Worm (Caenorhabditis elegans) whole organism, young adult: ENCODE data around the gene chc-1.

Experiments
- B0019.2 ChIP-seq: fragments of 200-800 bp; sonication (Bioruptor generic); conservative IDR thresholded peaks from 2 replicates; pipeline ENCODE4 v1.3.6; 2022; ENCODE audit warnings: missing genetic modification reagents, missing genetic modification characterization, missing compliant biosample characterization
- B0035.1 ChIP-seq: sonication (generic microtip); optimal IDR thresholded peaks from 2 replicates; lab custom pipeline; 2016; ENCODE audit warnings: missing genetic modification characterization, mild to moderate bottlenecking, missing compliant biosample characterization, missing genotype, missing genetic modification reagents
- F57A8.1 ChIP-seq: fragments of 200-800 bp; sonication (Bioruptor generic); optimal IDR thresholded peaks from 2 replicates; lab custom pipeline; 2018; ENCODE audit warnings: mild to moderate bottlenecking, missing genetic modification characterization, moderate library complexity, missing compliant biosample characterization
- T07F8.4 ChIP-seq: sonication (generic microtip); optimal IDR thresholded peaks from 2 replicates; lab custom pipeline; 2016; ENCODE audit warnings: mild to moderate bottlenecking, missing genetic modification characterization, moderate library complexity, missing compliant biosample characterization
- Y53G8AR.9 ChIP-seq: fragments of 200-800 bp; sonication (Bioruptor generic); conservative IDR thresholded peaks from 2 replicates; pipeline ENCODE4 v1.3.6; 2022; ENCODE audit warnings: missing genetic modification reagents, missing genetic modification characterization, missing compliant biosample characterization
- Y79H2A.3 ChIP-seq: fragments of 200-800 bp; sonication (Bioruptor generic); conservative IDR thresholded peaks from 2 replicates; pipeline ENCODE4 v1.3.6; 2022; ENCODE audit warnings: missing genetic modification reagents, missing genetic modification characterization, missing compliant biosample characterization
- aptf-2 ChIP-seq: fragments of 200-800 bp; sonication (Bioruptor generic); conservative IDR thresholded peaks from 2 replicates; pipeline ENCODE4 v1.3.6; 2022; ENCODE audit warnings: missing genetic modification reagents, missing genetic modification characterization, missing compliant biosample characterization
- attf-3 ChIP-seq: fragments of 200-800 bp; sonication (Bioruptor generic); conservative IDR thresholded peaks from 2 replicates; pipeline ENCODE4 v1.3.6; 2022; ENCODE audit warnings: missing genetic modification reagents, missing genetic modification characterization, missing compliant biosample characterization
- ceh-100 ChIP-seq: fragments of 200-800 bp; sonication (Bioruptor generic); IDR thresholded peaks from 2 replicates; pipeline ENCODE4 v1.3.6; 2022; ENCODE audit warnings: missing genetic modification reagents, missing genetic modification characterization, missing compliant biosample characterization
- ceh-58 ChIP-seq: fragments of 200-800 bp; sonication (Bioruptor generic); IDR thresholded peaks from 2 replicates; pipeline ENCODE4 v1.3.6; 2022; ENCODE audit warnings: missing genetic modification characterization, missing compliant biosample characterization
- die-1 ChIP-seq: sonication (generic microtip); optimal IDR thresholded peaks from 2 replicates; lab custom pipeline; 2016; ENCODE audit warnings: missing genotype, mild to moderate bottlenecking, missing genetic modification characterization, missing compliant biosample characterization
- dox-1 ChIP-seq: fragments of 200-800 bp; sonication (Bioruptor generic); IDR thresholded peaks from 2 replicates; pipeline ENCODE4 v1.3.6; 2022; ENCODE audit warnings: missing genetic modification reagents, missing genetic modification characterization, missing compliant biosample characterization
- dpl-1 ChIP-seq: fragments of 150-350 bp; optimal IDR thresholded peaks from 2 replicates; lab custom pipeline; 2014; ENCODE audit warnings: missing biosample characterization, missing genetic modification reagents, missing genetic modification characterization
- efl-1 ChIP-seq: fragments of 150-350 bp; optimal IDR thresholded peaks from 2 replicates; lab custom pipeline; 2014; ENCODE audit warnings: missing biosample characterization, missing genetic modification reagents, missing genetic modification characterization
- egl-18 ChIP-seq: fragments of 200-800 bp; sonication (Bioruptor generic); IDR thresholded peaks from 2 replicates; pipeline ENCODE4 v1.3.6; 2022; ENCODE audit warnings: missing genetic modification reagents, missing genetic modification characterization, missing compliant biosample characterization
- egl-44 ChIP-seq: fragments of 200-800 bp; sonication (Bioruptor generic); IDR thresholded peaks from 2 replicates; pipeline ENCODE4 v1.3.6; 2022; ENCODE audit warnings: missing genetic modification reagents, missing genetic modification characterization, missing compliant biosample characterization
- egrh-3 ChIP-seq: fragments of 200-800 bp; sonication (Bioruptor generic); IDR thresholded peaks from 2 replicates; pipeline ENCODE4 v1.3.6; 2022; ENCODE audit warnings: missing genetic modification reagents, missing genetic modification characterization, missing compliant biosample characterization
- hmg-1.2 ChIP-seq: fragments of 200-800 bp; sonication (Bioruptor generic); IDR thresholded peaks from 2 replicates; pipeline ENCODE4 v1.3.6; 2022; ENCODE audit warnings: missing genetic modification reagents, missing genetic modification characterization, missing compliant biosample characterization
- hmg-20 ChIP-seq: fragments of 200-800 bp; sonication (Bioruptor generic); IDR thresholded peaks from 2 replicates; pipeline ENCODE4 v1.3.6; 2022; ENCODE audit warnings: missing genetic modification reagents, missing genetic modification characterization, missing compliant biosample characterization
- hsf-1 ChIP-seq: fragments of 200-800 bp; sonication (Bioruptor generic); IDR thresholded peaks from 2 replicates; pipeline ENCODE4 v1.3.6; 2022; ENCODE audit warnings: missing genetic modification reagents, missing genetic modification characterization, missing compliant biosample characterization
- lag-1 ChIP-seq: fragments of 200-800 bp; sonication (Bioruptor generic); IDR thresholded peaks from 2 replicates; pipeline ENCODE4 v1.3.6; 2022; ENCODE audit warnings: missing genetic modification reagents, missing genetic modification characterization, missing compliant biosample characterization
- let-607 ChIP-seq, 2 experiments: fragments of 200-800 bp in 1 of 2; sonication (Bioruptor generic) in 1 of 2; sonication (generic microtip) in 1 of 2; optimal IDR thresholded peaks; 2 replicates each; lab custom pipeline; 2016 to 2018; ENCODE audit warnings: mild to moderate bottlenecking in 2 of 2, missing compliant biosample characterization in 2 of 2, missing genetic modification characterization in 2 of 2, moderate library complexity in 2 of 2, missing genotype in 1 of 2
- lin-35 ChIP-seq, 3 experiments: fragments of 150-350 bp in 2 of 3; sonication (generic microtip) in 1 of 3; optimal IDR thresholded peaks; 2 replicates each; lab custom pipeline; 2014 to 2018; ENCODE audit warnings: missing biosample characterization in 3 of 3, missing genetic modification characterization in 3 of 3, missing genetic modification reagents in 3 of 3
- lin-54 ChIP-seq: fragments of 200-800 bp; sonication (Bioruptor generic); optimal IDR thresholded peaks from 2 replicates; lab custom pipeline; 2018; ENCODE audit warnings: mild to moderate bottlenecking, missing genetic modification characterization, missing compliant biosample characterization
- madf-8 ChIP-seq: fragments of 200-800 bp; sonication (Bioruptor generic); conservative IDR thresholded peaks from 2 replicates; pipeline ENCODE4 v1.3.6; 2022; ENCODE audit warnings: missing genetic modification reagents, missing genetic modification characterization, missing compliant biosample characterization
- mcd-1 ChIP-seq: fragments of 200-800 bp; sonication (Bioruptor generic); IDR thresholded peaks from 2 replicates; pipeline ENCODE4 v1.3.6; 2022; ENCODE audit warnings: missing genetic modification reagents, missing genetic modification characterization, missing compliant biosample characterization
- mel-28 ChIP-seq: sonication (generic microtip); optimal IDR thresholded peaks from 2 replicates; lab custom pipeline; 2016; ENCODE audit warnings: borderline replicate concordance, mild to moderate bottlenecking, missing genetic modification characterization, missing compliant biosample characterization
- nfya-2 ChIP-seq: fragments of 200-800 bp; sonication (Bioruptor generic); IDR thresholded peaks from 2 replicates; pipeline ENCODE4 v1.3.6; 2022; ENCODE audit warnings: missing genetic modification reagents, missing genetic modification characterization, missing compliant biosample characterization
- nhr-120 ChIP-seq: fragments of 200-800 bp; sonication (Bioruptor generic); IDR thresholded peaks from 2 replicates; pipeline ENCODE4 v1.3.6; 2022; ENCODE audit warnings: missing genetic modification characterization, missing compliant biosample characterization
- nhr-179 ChIP-seq: sonication (generic microtip); optimal IDR thresholded peaks from 2 replicates; lab custom pipeline; 2016; ENCODE audit warnings: mild to moderate bottlenecking, missing genetic modification characterization, missing compliant biosample characterization
- nhr-90 ChIP-seq: sonication (generic microtip); optimal IDR thresholded peaks from 2 replicates; lab custom pipeline; 2016; ENCODE audit warnings: missing genotype, mild to moderate bottlenecking, missing genetic modification characterization, missing compliant biosample characterization
- rec-8 ChIP-seq, 2 experiments: sonication (generic microtip); optimal IDR thresholded peaks; 2 replicates each; lab custom pipeline; 2016; ENCODE audit warnings: mild to moderate bottlenecking in 2 of 2, missing genetic modification characterization in 2 of 2, missing genetic modification reagents in 2 of 2, missing genotype in 2 of 2, missing biosample characterization in 1 of 2, missing compliant biosample characterization in 1 of 2, moderate library complexity in 1 of 2
- snpc-4 ChIP-seq, 5 experiments: fragments of 150-350 bp in 1 of 5; sonication (generic microtip) in 4 of 5; optimal IDR thresholded peaks; 2 replicates each; lab custom pipeline; 2014 to 2018; ENCODE audit warnings: missing genetic modification characterization in 5 of 5, missing biosample characterization in 3 of 5, antibody characterized with exemption in 2 of 5, mild to moderate bottlenecking in 2 of 5, missing compliant biosample characterization in 2 of 5, missing genotype in 2 of 5, moderate library complexity in 2 of 5, missing genetic modification reagents in 1 of 5
- sptf-2 ChIP-seq: fragments of 200-800 bp; sonication (Bioruptor generic); optimal IDR thresholded peaks from 2 replicates; lab custom pipeline; 2018; ENCODE audit warnings: mild to moderate bottlenecking, missing genetic modification characterization, missing compliant biosample characterization
- tbx-9 ChIP-seq: sonication (generic microtip); optimal IDR thresholded peaks from 2 replicates; lab custom pipeline; 2016; ENCODE audit warnings: borderline replicate concordance, missing genetic modification characterization, inconsistent platforms, missing compliant biosample characterization
- unc-62 ChIP-seq: fragments of 150-350 bp; optimal IDR thresholded peaks from 2 replicates; lab custom pipeline; 2014; ENCODE audit warnings: missing biosample characterization, missing genetic modification reagents, missing genetic modification characterization
- xnd-1 ChIP-seq: sonication (generic microtip); optimal IDR thresholded peaks from 2 replicates; lab custom pipeline; 2016; ENCODE audit warnings: missing genotype, missing genetic modification reagents, missing genetic modification characterization, missing compliant biosample characterization
- zfh-2 ChIP-seq: fragments of 200-800 bp; sonication (Bioruptor generic); conservative IDR thresholded peaks from 2 replicates; pipeline ENCODE4 v1.3.6; 2022; ENCODE audit warnings: missing genetic modification reagents, missing genetic modification characterization, missing compliant biosample characterization
- ztf-18 ChIP-seq: sonication (generic microtip); optimal IDR thresholded peaks from 2 replicates; lab custom pipeline; 2016; ENCODE audit warnings: missing genotype, mild to moderate bottlenecking, missing genetic modification characterization, missing compliant biosample characterization
- ztf-25 ChIP-seq: fragments of 200-800 bp; sonication (Bioruptor generic); IDR thresholded peaks from 2 replicates; pipeline ENCODE4 v1.3.6; 2022; ENCODE audit warnings: missing genetic modification reagents, missing genetic modification characterization, missing compliant biosample characterization
- ztf-26 ChIP-seq: sonication (generic microtip); optimal IDR thresholded peaks from 2 replicates; lab custom pipeline; 2017; ENCODE audit warnings: missing genetic modification characterization, missing compliant biosample characterization

chc-1 gene

ce11 chrIII:10248441-10249137 is 45.0 kb downstream of the chc-1 start, which contains the start of the genes div-1 and cor-1:
TSS of gene div-1 (minus strand) at chrIII:10248559.
TSS of gene cor-1 (plus strand) at chrIII:10249111.
- TF ChIP-seq rec-8 (tag; optimal IDR thresholded peaks at IDR 0.05; lab: Kevin White, UChicago) (no peak), lin-54 (GFP tag; lab: Kevin White, UChicago) (peak; percentile 52), aptf-2 (GFP tag; lab: Robert Waterston, UW) (no peak), zfh-2 (peak; percentile 83), ztf-25 (GFP tag; lab: Robert Waterston, UW) (no peak), egrh-3 (GFP tag; lab: Robert Waterston, UW) (peak; percentile 29; the same call in 1 of the 2 replicates), dpl-1 (GFP tag; lab: Kevin White, UChicago) (peak; percentile 31), egl-18 (GFP tag; lab: Robert Waterston, UW) (no peak), lin-35 (GFP tag; optimal IDR thresholded peaks at IDR 0.05; lab: Kevin White, UChicago) (peak in 1 of 3 experiments; percentile 36), nhr-179 (no peak), efl-1 (GFP tag; lab: Kevin White, UChicago) (peak; percentile 47), ztf-18 (tag; lab: Kevin White, UChicago) (peak; percentile 5), hmg-20 (GFP tag; lab: Robert Waterston, UW) (no peak), dox-1 (GFP tag; lab: Robert Waterston, UW) (0 out of 2 replicates have a peak, but pooled peaks have one; percentile 9), let-607 (tag; optimal IDR thresholded peaks at IDR 0.05; lab: Kevin White, UChicago) (no peak), mcd-1 (GFP tag; lab: Robert Waterston, UW) (peak; percentile 93), F57A8.1 (GFP tag; lab: Kevin White, UChicago) (no peak), sptf-2 (GFP tag; lab: Kevin White, UChicago) (no peak)

- TF ChIP-seq efl-1 (GFP tag; lab: Kevin White, UChicago) (no peak), mel-28 (no peak), Y79H2A.3 (GFP tag; lab: Robert Waterston, UW) (no peak), egl-44 (no peak), snpc-4 (GFP tag; optimal IDR thresholded peaks at IDR 0.05; lab: Kevin White, UChicago) (no peak), snpc-4 (tag; optimal IDR thresholded peaks at IDR 0.05; lab: Kevin White, UChicago) (no peak), hmg-20 (GFP tag; lab: Robert Waterston, UW) (no peak), nfya-2 (GFP tag; lab: Robert Waterston, UW) (no peak), unc-62 (GFP tag; lab: Kevin White, UChicago) (no peak), dox-1 (GFP tag; lab: Robert Waterston, UW) (no peak), B0035.1 (tag; lab: Kevin White, UChicago) (no peak), ceh-100 (no peak), die-1 (tag; lab: Kevin White, UChicago) (no peak)
- TF ChIP-seq, all 124 proteins: peak for 0
Observed at ce11 chrIII:10251114-10251513, 47.5 kb downstream of the chc-1 start.

- TF ChIP-seq egrh-3 (GFP tag; lab: Robert Waterston, UW) (peak; percentile 26; the same call in 1 of the 2 replicates), tbx-9 (tag; lab: Kevin White, UChicago) (no peak), Y53G8AR.9 (no peak), zfh-2 (peak; percentile 63), ceh-58 (GFP tag; lab: Robert Waterston, UW) (no peak)
Observed at ce11 chrIII:10253334-10253733, 49.7 kb downstream of the chc-1 start.

- TF ChIP-seq nhr-90 (tag; lab: Kevin White, UChicago) = no peak
- TF ChIP-seq hmg-1.2 (GFP tag; lab: Robert Waterston, UW) = no peak
- no peak for TF ChIP-seq snpc-4 (GFP tag; optimal IDR thresholded peaks at IDR 0.05; lab: Kevin White, UChicago)
- no peak for TF ChIP-seq snpc-4 (tag; optimal IDR thresholded peaks at IDR 0.05; lab: Kevin White, UChicago)
- TF ChIP-seq hsf-1 (GFP tag; lab: Robert Waterston, UW) = no peak
- TF ChIP-seq B0019.2 (GFP tag; lab: Robert Waterston, UW) = no peak
- no peak for TF ChIP-seq nhr-120 (GFP tag; lab: Robert Waterston, UW)
- TF ChIP-seq Y53G8AR.9 = no peak
- no peak for TF ChIP-seq lin-35 (GFP tag; optimal IDR thresholded peaks at IDR 0.05; lab: Kevin White, UChicago)
- no peak for TF ChIP-seq attf-3 (GFP tag; lab: Robert Waterston, UW)
- no peak for TF ChIP-seq T07F8.4 (tag; lab: Kevin White, UChicago)
- TF ChIP-seq lag-1 (GFP tag; lab: Robert Waterston, UW) = no peak
- TF ChIP-seq ztf-18 (tag; lab: Kevin White, UChicago) = no peak
- TF ChIP-seq madf-8 (GFP tag; lab: Robert Waterston, UW) = no peak
- no peak for TF ChIP-seq xnd-1 (tag; lab: Kevin White, UChicago)
- no peak for TF ChIP-seq ztf-26 (tag; lab: Kevin White, UChicago)
Observed at ce11 chrIII:10254583-10254982, 51.0 kb downstream of the chc-1 start, which contains the start of gene R01H10.4. TSS of gene R01H10.4 (plus strand) at chrIII:10254818.
